Worm (Caenorhabditis elegans) whole organism, L1 larva: ENCODE data around the gene F43C11.4.

Experiments used
- C04F5.9 ChIP-seq: sonication (generic microtip); optimal IDR thresholded peaks from 2 replicates; lab custom pipeline; 2016; ENCODE audit warnings: missing genetic modification characterization, missing compliant biosample characterization
- C16A3.4 ChIP-seq: fragments of 150-350 bp; optimal IDR thresholded peaks from 2 replicates; lab custom pipeline; 2014; ENCODE audit warnings: missing biosample characterization, missing genetic modification characterization
- Y116A8C.19 ChIP-seq: sonication (generic microtip); optimal IDR thresholded peaks from 2 replicates; lab custom pipeline; 2016; ENCODE audit warnings: missing compliant biosample characterization, missing genetic modification characterization, borderline replicate concordance
- aha-1 ChIP-seq: fragments of 150-350 bp; optimal IDR thresholded peaks from 2 replicates; lab custom pipeline; 2014; ENCODE audit warnings: missing biosample characterization, missing genetic modification characterization
- aly-2 ChIP-seq: fragments of 150-350 bp; optimal IDR thresholded peaks from 2 replicates; lab custom pipeline; 2014; ENCODE audit warnings: missing biosample characterization, missing genetic modification characterization
- ama-1 ChIP-seq: fragments of 150-350 bp; optimal IDR thresholded peaks from 2 replicates; lab custom pipeline; 2014
- ceh-63 ChIP-seq: fragments of 200-800 bp; sonication (Bioruptor generic); optimal IDR thresholded peaks from 2 replicates; lab custom pipeline; 2018; ENCODE audit warnings: mild to moderate bottlenecking, missing genetic modification characterization, missing compliant biosample characterization
- ceh-88 ChIP-seq: fragments of 200-800 bp; sonication (Bioruptor generic); IDR thresholded peaks from 2 replicates; pipeline ENCODE4 v1.3.6; 2022; ENCODE audit warnings: missing genetic modification characterization, missing compliant biosample characterization
- ceh-90 ChIP-seq: sonication (generic microtip); optimal IDR thresholded peaks from 2 replicates; lab custom pipeline; 2016; ENCODE audit warnings: missing genetic modification characterization, missing compliant biosample characterization
- ces-1 ChIP-seq: fragments of 150-350 bp; optimal IDR thresholded peaks from 2 replicates; lab custom pipeline; 2014; ENCODE audit warnings: missing biosample characterization, missing genetic modification reagents, missing genetic modification characterization
- efl-1 ChIP-seq, 4 experiments: fragments of 150-350 bp; optimal IDR thresholded peaks in 3 of 4; peaks in 1 of 4; 1 replicate in 1 of 4; 2 replicates in 3 of 4; lab custom pipeline; 2014; ENCODE audit warnings: missing biosample characterization in 2 of 4, missing genetic modification characterization in 2 of 4, missing genetic modification reagents in 2 of 4
- efl-3 ChIP-seq: fragments of 200-800 bp; sonication (Bioruptor generic); optimal IDR thresholded peaks from 2 replicates; lab custom pipeline; 2018; ENCODE audit warnings: mild to moderate bottlenecking, missing genetic modification characterization, missing compliant biosample characterization
- egl-13 ChIP-seq: sonication (generic microtip); optimal IDR thresholded peaks from 2 replicates; lab custom pipeline; 2016; ENCODE audit warnings: missing genotype, missing genetic modification reagents, missing genetic modification characterization, missing compliant biosample characterization
- elt-2 ChIP-seq: sonication (generic microtip); optimal IDR thresholded peaks from 2 replicates; lab custom pipeline; 2016; ENCODE audit warnings: missing genetic modification characterization, mild to moderate bottlenecking, inconsistent platforms, missing compliant biosample characterization, missing genetic modification reagents
- elt-3 ChIP-seq, 6 experiments: fragments of 150-350 bp in 1 of 6; sonication (generic microtip); optimal IDR thresholded peaks; 2 replicates each; lab custom pipeline; 2017 to 2018; ENCODE audit warnings: missing biosample characterization in 6 of 6, missing genetic modification characterization in 6 of 6, inconsistent platforms in 1 of 6
- fkh-10 ChIP-seq: sonication (generic microtip); optimal IDR thresholded peaks from 2 replicates; lab custom pipeline; 2017; ENCODE audit warnings: missing biosample characterization, missing genetic modification reagents, missing genetic modification characterization
- fos-1 ChIP-seq: fragments of 150-350 bp; optimal IDR thresholded peaks from 2 replicates; lab custom pipeline; 2014; ENCODE audit warnings: missing biosample characterization, missing genetic modification characterization
- grh-1 ChIP-seq: fragments of 200-800 bp; sonication (Bioruptor generic); IDR thresholded peaks from 2 replicates; pipeline ENCODE4 v1.3.6; 2022; ENCODE audit warnings: missing genetic modification reagents, missing genetic modification characterization, missing compliant biosample characterization
- irx-1 ChIP-seq: sonication (generic microtip); optimal IDR thresholded peaks from 2 replicates; lab custom pipeline; 2016; ENCODE audit warnings: missing genetic modification characterization, missing compliant biosample characterization
- isw-1 ChIP-seq: fragments of 200-800 bp; sonication (Bioruptor generic); IDR thresholded peaks from 2 replicates; pipeline ENCODE4 v1.3.6; 2022; ENCODE audit warnings: missing genetic modification characterization, missing compliant biosample characterization
- jun-1 ChIP-seq: fragments of 150-350 bp; optimal IDR thresholded peaks from 2 replicates; lab custom pipeline; 2014; ENCODE audit warnings: missing biosample characterization, missing genetic modification reagents, missing genetic modification characterization
- lin-15B ChIP-seq: fragments of 150-350 bp; sonication (generic microtip); optimal IDR thresholded peaks from 3 replicates; lab custom pipeline; 2014; ENCODE audit warnings: missing biosample characterization, missing genetic modification characterization
- lir-3 ChIP-seq: sonication (generic microtip); optimal IDR thresholded peaks from 2 replicates; lab custom pipeline; 2016; ENCODE audit warnings: mild to moderate bottlenecking, missing genetic modification characterization, moderate library complexity, missing compliant biosample characterization; ENCODE audit not compliant: poor library complexity
- lsy-2 ChIP-seq, 2 experiments: fragments of 150-350 bp; optimal IDR thresholded peaks; 2 replicates each; lab custom pipeline; 2014; ENCODE audit warnings: missing biosample characterization in 2 of 2, missing genetic modification characterization in 2 of 2
- mab-9 ChIP-seq: fragments of 200-800 bp; sonication (Bioruptor generic); IDR thresholded peaks from 2 replicates; pipeline ENCODE4 v1.3.6; 2022; ENCODE audit warnings: missing genetic modification reagents, missing genetic modification characterization, missing compliant biosample characterization
- mdl-1 ChIP-seq, 2 experiments: fragments of 150-350 bp; optimal IDR thresholded peaks; 2 replicates each; lab custom pipeline; 2014 to 2017; ENCODE audit warnings: missing biosample characterization in 2 of 2, missing genetic modification characterization in 2 of 2, inconsistent platforms in 1 of 2
- mef-2 ChIP-seq: fragments of 150-350 bp; optimal IDR thresholded peaks from 2 replicates; lab custom pipeline; 2014; ENCODE audit warnings: missing biosample characterization, missing genetic modification characterization
- mep-1 ChIP-seq: fragments of 150-350 bp; optimal IDR thresholded peaks from 2 replicates; lab custom pipeline; 2014; ENCODE audit warnings: missing biosample characterization, missing genetic modification characterization
- nhr-11 ChIP-seq: fragments of 150-350 bp; optimal IDR thresholded peaks from 2 replicates; lab custom pipeline; 2014; ENCODE audit warnings: missing biosample characterization, missing genetic modification characterization
- nhr-12 ChIP-seq: sonication (generic microtip); optimal IDR thresholded peaks from 2 replicates; lab custom pipeline; 2017; ENCODE audit warnings: missing biosample characterization, missing genetic modification characterization
- nhr-28 ChIP-seq: fragments of 150-350 bp; optimal IDR thresholded peaks from 2 replicates; lab custom pipeline; 2014; ENCODE audit warnings: missing biosample characterization, missing genetic modification characterization
- nhr-47 ChIP-seq: sonication (generic microtip); optimal IDR thresholded peaks from 2 replicates; lab custom pipeline; 2016; ENCODE audit warnings: mild to moderate bottlenecking, missing genetic modification characterization, moderate library complexity, missing compliant biosample characterization
- nhr-90 ChIP-seq: sonication (generic microtip); optimal IDR thresholded peaks from 2 replicates; lab custom pipeline; 2016; ENCODE audit warnings: mild to moderate bottlenecking, missing genetic modification characterization, missing compliant biosample characterization; ENCODE audit not compliant: poor library complexity
- rnt-1 ChIP-seq: sonication (generic microtip); optimal IDR thresholded peaks from 2 replicates; lab custom pipeline; 2016; ENCODE audit warnings: mild to moderate bottlenecking, missing genetic modification characterization, moderate library complexity, missing compliant biosample characterization
- snu-23 ChIP-seq: sonication (generic microtip); optimal IDR thresholded peaks from 2 replicates; lab custom pipeline; 2016; ENCODE audit warnings: missing genetic modification characterization, missing compliant biosample characterization
- sox-4 ChIP-seq: sonication (generic microtip); optimal IDR thresholded peaks from 2 replicates; lab custom pipeline; 2016; ENCODE audit warnings: missing genetic modification characterization, missing compliant biosample characterization
- sptf-1 ChIP-seq: fragments of 150-350 bp; optimal IDR thresholded peaks from 2 replicates; lab custom pipeline; 2014; ENCODE audit warnings: missing biosample characterization, missing genetic modification characterization
- tlp-1 ChIP-seq: fragments of 150-350 bp; optimal IDR thresholded peaks from 2 replicates; lab custom pipeline; 2014; ENCODE audit warnings: missing biosample characterization, missing genetic modification characterization
- unc-30 ChIP-seq: sonication (generic microtip); optimal IDR thresholded peaks from 2 replicates; lab custom pipeline; 2017; ENCODE audit warnings: missing biosample characterization, missing genetic modification characterization
- unc-62 ChIP-seq: fragments of 150-350 bp; optimal IDR thresholded peaks from 2 replicates; lab custom pipeline; 2014; ENCODE audit warnings: missing biosample characterization, missing genetic modification reagents, missing genetic modification characterization
- unc-86 ChIP-seq: sonication (generic microtip); optimal IDR thresholded peaks from 2 replicates; lab custom pipeline; 2016; ENCODE audit warnings: missing genetic modification characterization, missing compliant biosample characterization
- vab-15 ChIP-seq: sonication (generic microtip); optimal IDR thresholded peaks from 2 replicates; lab custom pipeline; 2017; ENCODE audit warnings: missing genotype, mild to moderate bottlenecking, missing genetic modification characterization, missing compliant biosample characterization
- xbp-1 ChIP-seq: sonication (generic microtip); optimal IDR thresholded peaks from 2 replicates; lab custom pipeline; 2016; ENCODE audit warnings: missing genetic modification characterization, missing compliant biosample characterization
- zip-4 ChIP-seq: fragments of 200-800 bp; sonication (Bioruptor generic); optimal IDR thresholded peaks from 2 replicates; lab custom pipeline; 2018; ENCODE audit warnings: mild to moderate bottlenecking, missing genetic modification characterization, moderate library complexity, missing compliant biosample characterization
- ztf-4 ChIP-seq: fragments of 150-350 bp; optimal IDR thresholded peaks from 2 replicates; lab custom pipeline; 2014; ENCODE audit warnings: missing biosample characterization, missing genetic modification characterization

F43C11.4 gene

DNA sequence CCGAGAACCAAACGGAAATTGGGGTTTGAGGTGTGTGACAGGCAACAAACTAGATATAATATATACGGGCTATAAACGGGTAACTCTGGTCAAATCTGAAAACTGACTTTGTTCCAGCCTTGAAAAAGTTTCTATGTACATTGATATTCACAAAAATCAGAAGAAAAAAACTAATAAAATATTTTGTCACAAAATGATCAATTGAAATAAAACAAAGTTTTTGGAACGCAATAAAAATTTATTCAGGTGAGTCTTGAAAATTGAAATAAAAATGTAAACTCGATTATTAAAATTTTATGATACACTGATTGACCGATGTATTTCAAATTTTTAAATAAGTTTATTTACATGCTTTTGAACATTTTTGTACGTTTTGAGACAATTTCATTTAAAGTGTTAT is 44.4 kb upstream of the F43C11.4 start, which contains the start of gene B0281.6:
TSS of gene B0281.6 (minus strand) at position 101 of the 400 bp plus-strand sequence.
- TF ChIP-seq efl-1 (optimal IDR thresholded peaks at IDR 0.05; lab: Kevin White, UChicago) (no peak), efl-1 (GFP tag; optimal IDR thresholded peaks at IDR 0.05 in 1 of 2; lab: Kevin White, UChicago) (peak in 1 of 2 experiments; percentile 22), ceh-88 (GFP tag; lab: Robert Waterston, UW) (no peak)

DNA sequence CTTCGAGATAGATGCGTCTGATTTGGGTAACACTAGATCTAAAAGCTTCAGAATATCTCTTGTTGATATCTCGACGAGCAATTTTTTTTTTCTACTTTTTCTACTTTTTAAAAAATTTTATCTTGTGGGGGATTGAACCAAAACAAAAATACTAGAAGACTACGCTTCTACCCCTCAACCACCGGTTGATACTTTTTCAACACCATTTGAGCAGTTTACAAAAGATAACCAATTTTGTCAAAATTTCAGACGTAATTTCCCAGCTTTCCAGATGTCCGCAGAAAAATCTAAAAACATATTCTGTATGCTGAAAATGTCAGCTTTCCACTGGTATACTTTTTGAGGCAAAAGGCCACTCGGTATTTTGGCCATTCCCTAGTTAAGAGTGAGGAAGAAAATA is 42.2 kb upstream of the F43C11.4 start:
- TF ChIP-seq unc-30 (tag; lab: Kevin White, UChicago): no peak
- TF ChIP-seq lir-3 (tag; lab: Kevin White, UChicago): no peak
- no peak for TF ChIP-seq sptf-1
- no peak for TF ChIP-seq jun-1
- TF ChIP-seq unc-86: no peak
- TF ChIP-seq tlp-1 (tag; lab: Kevin White, UChicago): no peak
- TF ChIP-seq vab-15 (tag; lab: Kevin White, UChicago): no peak
- no peak for TF ChIP-seq snu-23 (GFP tag; lab: Kevin White, UChicago)
- no peak for TF ChIP-seq mep-1 (tag; lab: Kevin White, UChicago)
- no peak for TF ChIP-seq fkh-10 (GFP tag; lab: Kevin White, UChicago)
- no peak for TF ChIP-seq egl-13

- TF ChIP-seq nhr-28 (tag; lab: Kevin White, UChicago) (no peak), mef-2 (tag; lab: Kevin White, UChicago) (no peak), efl-3 (no peak), tlp-1 (tag; lab: Kevin White, UChicago) (no peak), elt-2 (tag; lab: Kevin White, UChicago) (peak; percentile 58), nhr-47 (tag; lab: Kevin White, UChicago) (no peak), isw-1 (GFP tag; lab: Robert Waterston, UW) (no peak), unc-62 (GFP tag; lab: Kevin White, UChicago) (no peak), efl-1 (optimal IDR thresholded peaks at IDR 0.05; lab: Kevin White, UChicago) (no peak), efl-1 (GFP tag; optimal IDR thresholded peaks at IDR 0.05 in 1 of 2; lab: Kevin White, UChicago) (peak in 1 of 2 experiments; percentile 85)
Measured at ce11 chrII:2305507-2305906, 41.3 kb upstream of the F43C11.4 start.

DNA sequence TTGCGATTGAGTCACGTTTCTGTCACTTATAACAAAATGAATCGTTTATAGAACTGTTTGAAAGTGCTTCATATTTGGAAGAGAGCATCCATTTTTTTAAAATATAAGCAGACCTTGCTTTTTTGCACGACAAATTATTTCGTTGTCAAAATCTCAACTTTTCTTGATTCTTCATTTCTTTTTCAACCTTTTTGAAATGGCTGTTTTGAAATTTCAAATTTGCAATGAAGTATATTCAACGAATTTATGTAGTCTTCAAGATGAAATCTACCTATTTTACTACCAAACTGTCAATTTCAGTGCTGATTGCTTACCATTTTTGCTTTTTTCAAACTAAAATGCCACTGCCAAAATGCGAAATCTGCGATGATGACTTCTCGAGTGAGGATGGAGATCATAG is 40.0 kb upstream of the F43C11.4 start, which contains the start of gene B0281.3:
TSS of gene B0281.3 (plus strand) at position 301 of the 400 bp plus-strand sequence.
- TF ChIP-seq aha-1 (tag; lab: Kevin White, UChicago) (no peak), aly-2 (tag; lab: Kevin White, UChicago) (no peak), fos-1 (tag; lab: Kevin White, UChicago) (no peak), nhr-47 (tag; lab: Kevin White, UChicago) (no peak), elt-3 (tag; optimal IDR thresholded peaks at IDR 0.05; lab: Kevin White, UChicago) (no peak), C16A3.4 (tag; lab: Kevin White, UChicago) (no peak), nhr-12 (no peak), mdl-1 (tag; optimal IDR thresholded peaks at IDR 0.05; lab: Kevin White, UChicago) (no peak), nhr-11 (tag; lab: Kevin White, UChicago) (no peak), ztf-4 (tag; lab: Kevin White, UChicago) (no peak), sox-4 (no peak), ama-1 (no peak), lsy-2 (tag; optimal IDR thresholded peaks at IDR 0.05; lab: Kevin White, UChicago) (no peak), Y116A8C.19 (tag; lab: Kevin White, UChicago) (no peak)

DNA sequence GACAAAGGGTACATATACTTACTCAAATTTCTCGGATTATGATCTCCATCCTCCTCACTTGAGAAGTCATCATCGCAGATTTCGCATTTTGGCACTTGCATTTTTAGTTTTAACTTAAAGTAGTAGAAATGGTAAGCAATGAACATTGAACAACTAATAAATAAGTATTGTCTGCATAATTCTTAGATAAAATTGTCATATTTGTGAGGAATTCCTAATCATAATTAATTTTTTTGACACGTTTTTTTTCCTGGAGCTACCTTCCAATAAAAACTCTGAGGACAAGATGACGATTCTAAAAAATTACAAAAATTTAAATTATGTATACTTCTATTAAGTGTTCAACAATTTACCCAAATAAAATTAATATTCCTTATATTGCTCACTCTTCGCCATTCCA is 34.0 kb upstream of the F43C11.4 start, which contains the start of the genes trim-21 and B0281.1:
TSS of gene trim-21 (minus strand) at position 101 of the 400 bp plus-strand sequence.
TSS of gene B0281.1 (plus strand) at position 321 of the 400 bp plus-strand sequence.
- TF ChIP-seq nhr-90 (tag; lab: Kevin White, UChicago): no peak
- no peak for TF ChIP-seq grh-1
- TF ChIP-seq nhr-12: no peak
- TF ChIP-seq rnt-1: no peak
- TF ChIP-seq C04F5.9 (tag; lab: Kevin White, UChicago): no peak
- no peak for TF ChIP-seq efl-1 (optimal IDR thresholded peaks at IDR 0.05; lab: Kevin White, UChicago)
- no peak for TF ChIP-seq efl-1 (GFP tag; optimal IDR thresholded peaks at IDR 0.05 in 1 of 2; lab: Kevin White, UChicago)
- TF ChIP-seq vab-15 (tag; lab: Kevin White, UChicago): no peak
- TF ChIP-seq ceh-90: no peak
- TF ChIP-seq fkh-10 (GFP tag; lab: Kevin White, UChicago): no peak
- no peak for TF ChIP-seq lin-15B
- no peak for TF ChIP-seq mab-9 (GFP tag; lab: Robert Waterston, UW)
- TF ChIP-seq ces-1: no peak
- TF ChIP-seq ceh-63 (GFP tag; lab: Kevin White, UChicago): no peak
- no peak for TF ChIP-seq irx-1 (tag; lab: Kevin White, UChicago)
- TF ChIP-seq unc-30 (tag; lab: Kevin White, UChicago): no peak
- TF ChIP-seq xbp-1: no peak
- no peak for TF ChIP-seq zip-4 (GFP tag; lab: Kevin White, UChicago)
- no peak for TF ChIP-seq efl-3
- no peak for TF ChIP-seq elt-2 (tag; lab: Kevin White, UChicago)
